Worm (Caenorhabditis elegans): Measurements from ENCODE around the gene pdha-1.

pdha-1 gene

ce11 chrII:8075324-8075810 lies 9.3 kb downstream of the pdha-1 start, which contains the start of gene K02C4.2:
Gene K02C4.2 (plus strand): TSS chrII:8075760.
- TF ChIP-seq nhr-76 (tag; optimal IDR thresholded peaks at IDR 0.05), result no peak
- peak; percentile 73 for TF ChIP-seq ham-2 (GFP tag; optimal IDR thresholded peaks at IDR 0.05)
- TF ChIP-seq lin-13 (tag; optimal IDR thresholded peaks at IDR 0.05), result peak; percentile 20
- TF ChIP-seq nhr-237 (tag; optimal IDR thresholded peaks at IDR 0.05), result no peak
- peak; percentile 59 for TF ChIP-seq flh-1 (GFP tag; optimal IDR thresholded peaks at IDR 0.05)
- TF ChIP-seq unc-62 (GFP tag; optimal IDR thresholded peaks at IDR 0.05), result peak; percentile 22
- peak; percentile 23 for TF ChIP-seq zip-8 (tag; optimal IDR thresholded peaks at IDR 0.05)
- peak; percentile 55 for TF ChIP-seq pha-4 (tag; optimal IDR thresholded peaks at IDR 0.05)
- no peak for TF ChIP-seq snpc-4 (tag; optimal IDR thresholded peaks at IDR 0.05)
- peak; percentile 86 for TF ChIP-seq cnd-1 (tag; optimal IDR thresholded peaks at IDR 0.05)
- TF ChIP-seq tbx-8 (GFP tag; optimal IDR thresholded peaks at IDR 0.05), result peak; percentile 59
- peak; percentile 81 for TF ChIP-seq mls-2 (tag; optimal IDR thresholded peaks at IDR 0.05)
- TF ChIP-seq nhr-12 (tag; optimal IDR thresholded peaks at IDR 0.05), result no peak
- TF ChIP-seq mab-5 (tag; optimal IDR thresholded peaks at IDR 0.05), result no peak
- TF ChIP-seq nhr-2 (tag; optimal IDR thresholded peaks at IDR 0.05), result no peak
- TF ChIP-seq ztf-11 (tag; optimal IDR thresholded peaks at IDR 0.05), result no peak
- TF ChIP-seq nhr-28 (tag; optimal IDR thresholded peaks at IDR 0.05), result no peak
- no peak for TF ChIP-seq sptf-1 (tag; optimal IDR thresholded peaks at IDR 0.05)
- TF ChIP-seq ceh-39 (tag; optimal IDR thresholded peaks at IDR 0.05), result no peak
- TF ChIP-seq hlh-1 (tag; optimal IDR thresholded peaks at IDR 0.05), result peak; percentile 8
- TF ChIP-seq elt-1 (tag; optimal IDR thresholded peaks at IDR 0.05; ENCODE audit: borderline replicate concordance, insufficient read depth), result no peak
- no peak for TF ChIP-seq unc-39 (tag; optimal IDR thresholded peaks at IDR 0.05)
- peak; percentile 12 for TF ChIP-seq mep-1 (tag; optimal IDR thresholded peaks at IDR 0.05)
- TF ChIP-seq elt-3 (tag; optimal IDR thresholded peaks at IDR 0.05), result no peak
- TF ChIP-seq ces-1 (GFP tag; optimal IDR thresholded peaks at IDR 0.05), result no peak
- TF ChIP-seq lin-32 (GFP tag; optimal IDR thresholded peaks at IDR 0.05), result peak; percentile 76
- peak; percentile 20 for TF ChIP-seq unc-120 (tag; optimal IDR thresholded peaks at IDR 0.05; ENCODE audit: poor library complexity, severe bottlenecking)
- peak; percentile 63 for TF ChIP-seq ceh-43 (GFP tag; optimal IDR thresholded peaks at IDR 0.05)
- TF ChIP-seq lsy-2 (tag; optimal IDR thresholded peaks at IDR 0.05), result no peak
- peak; percentile 79 for TF ChIP-seq M03D4.4 (tag; optimal IDR thresholded peaks at IDR 0.05)
- peak; percentile 89 for TF ChIP-seq ceh-83 (GFP tag; optimal IDR thresholded peaks at IDR 0.05)
- no peak for TF ChIP-seq blmp-1 (tag; optimal IDR thresholded peaks at IDR 0.05)
- peak; percentile 86 for TF ChIP-seq drap-1 (GFP tag; optimal IDR thresholded peaks at IDR 0.05)
- TF ChIP-seq sem-2 (GFP tag; optimal IDR thresholded peaks at IDR 0.05), result peak; percentile 76
- TF ChIP-seq bed-3 (GFP tag; optimal IDR thresholded peaks at IDR 0.05), result peak; percentile 12

ce11 chrII:8078041-8078440 lies 12.0 kb downstream of the pdha-1 start, which contains the start of gene K02C4.5:
Gene K02C4.5 (plus strand): TSS chrII:8078435.
- TF ChIP-seq mls-2 (tag; optimal IDR thresholded peaks at IDR 0.05), result no peak
- no peak for TF ChIP-seq nhr-12 (tag; optimal IDR thresholded peaks at IDR 0.05)
- no peak for TF ChIP-seq nhr-2 (tag; optimal IDR thresholded peaks at IDR 0.05)
- TF ChIP-seq cnd-1 (tag; optimal IDR thresholded peaks at IDR 0.05), result no peak
- no peak for TF ChIP-seq lin-32 (GFP tag; optimal IDR thresholded peaks at IDR 0.05)
- TF ChIP-seq lin-13 (tag; optimal IDR thresholded peaks at IDR 0.05), result no peak
- no peak for TF ChIP-seq zip-8 (tag; optimal IDR thresholded peaks at IDR 0.05)
- TF ChIP-seq blmp-1 (tag; optimal IDR thresholded peaks at IDR 0.05), result no peak
- TF ChIP-seq flh-1 (GFP tag; optimal IDR thresholded peaks at IDR 0.05), result no peak
- no peak for TF ChIP-seq ztf-11 (tag; optimal IDR thresholded peaks at IDR 0.05)
- TF ChIP-seq mep-1 (tag; optimal IDR thresholded peaks at IDR 0.05), result no peak
- TF ChIP-seq sem-2 (GFP tag; optimal IDR thresholded peaks at IDR 0.05), result no peak
- TF ChIP-seq ceh-43 (GFP tag; optimal IDR thresholded peaks at IDR 0.05), result no peak
- no peak for TF ChIP-seq sptf-1 (tag; optimal IDR thresholded peaks at IDR 0.05)
- TF ChIP-seq hlh-1 (tag; optimal IDR thresholded peaks at IDR 0.05), result no peak
- no peak for TF ChIP-seq ceh-83 (GFP tag; optimal IDR thresholded peaks at IDR 0.05)

- no peak for TF ChIP-seq nhr-28 (tag; optimal IDR thresholded peaks at IDR 0.05)
- no peak for TF ChIP-seq mab-5 (tag; optimal IDR thresholded peaks at IDR 0.05)
- no peak for TF ChIP-seq unc-120 (tag; optimal IDR thresholded peaks at IDR 0.05; ENCODE audit: poor library complexity, severe bottlenecking)
- no peak for TF ChIP-seq pha-4 (tag; optimal IDR thresholded peaks at IDR 0.05)
- no peak for TF ChIP-seq sem-2 (GFP tag; optimal IDR thresholded peaks at IDR 0.05)
- no peak for TF ChIP-seq hlh-1 (tag; optimal IDR thresholded peaks at IDR 0.05)
- TF ChIP-seq snpc-4 (tag; optimal IDR thresholded peaks at IDR 0.05), result no peak
- TF ChIP-seq unc-62 (GFP tag; optimal IDR thresholded peaks at IDR 0.05), result no peak
- TF ChIP-seq drap-1 (GFP tag; optimal IDR thresholded peaks at IDR 0.05), result no peak
- no peak for TF ChIP-seq sptf-1 (tag; optimal IDR thresholded peaks at IDR 0.05)
- TF ChIP-seq flh-1 (GFP tag; optimal IDR thresholded peaks at IDR 0.05), result no peak
- peak; percentile 63 for TF ChIP-seq lsy-2 (tag; optimal IDR thresholded peaks at IDR 0.05)
- no peak for TF ChIP-seq blmp-1 (tag; optimal IDR thresholded peaks at IDR 0.05)
- TF ChIP-seq mep-1 (tag; optimal IDR thresholded peaks at IDR 0.05), result peak; percentile 60
These were observed 20.7 kb downstream of the pdha-1 start, which contains the start of gene K02C4.3 for ce11 chrII:8086803-8087202. Gene K02C4.3 (minus strand): TSS chrII:8086853.

Measured in whole organism, mixed stage, embryonic.